Fruit fly (Drosophila melanogaster): ENCODE measurements around the gene CG1943.

DNA sequence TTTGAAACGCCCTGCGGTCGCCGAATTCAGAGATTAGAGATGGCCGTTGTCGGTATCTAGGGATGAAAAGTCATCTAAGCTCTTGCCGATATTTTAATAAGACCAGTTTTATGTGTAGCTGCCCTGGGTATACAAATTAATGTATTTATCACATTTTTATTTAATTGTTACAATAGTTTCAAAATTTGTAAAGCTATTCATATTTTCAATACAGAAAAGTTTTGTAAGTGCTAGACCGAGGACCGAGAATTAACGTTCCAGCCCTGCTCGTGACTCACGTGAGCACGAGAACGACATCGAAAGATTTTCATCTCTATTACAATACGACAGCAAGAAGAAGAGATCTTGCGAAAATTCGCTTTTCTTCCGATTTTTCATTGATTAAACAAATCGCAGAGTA is 7.6 kb upstream of the CG1943 start, which contains the start of the genes CG1105 and CG1965:
- peak; percentile 82 for TF ChIP-seq sage (GFP tag; optimal IDR thresholded peaks at IDR 0.05)
- TF ChIP-seq Hnf4 (GFP tag; optimal IDR thresholded peaks at IDR 0.05), result peak; percentile 95
- TF ChIP-seq brk (GFP tag; optimal IDR thresholded peaks at IDR 0.05), result no peak
- TF ChIP-seq HLH106 (tag; optimal IDR thresholded peaks at IDR 0.05), result peak; percentile 92
- peak; percentile 95 for TF ChIP-seq tai (GFP tag; optimal IDR thresholded peaks at IDR 0.05)
- peak; percentile 93 for TF ChIP-seq h (GFP tag; optimal IDR thresholded peaks at IDR 0.05)

Measured in whole organism, wandering third instar larva.